Worm (Caenorhabditis elegans) whole organism, dauer: ENCODE data around the gene R05H5.3.

ENCODE experiments used
- unc-62 ChIP-seq: sonication (generic microtip); optimal IDR thresholded peaks from 2 replicates; lab custom pipeline; 2017; ENCODE audit warnings: missing biosample characterization, missing genetic modification reagents, missing genetic modification characterization

Gene R05H5.3

ce11 chrII:10197091-10197675, at the start of gene R05H5.3:
Gene R05H5.3, plus strand, starts transcription at chrII:10197625.
- no peak for TF ChIP-seq unc-62 (GFP tag; lab: Kevin White, UChicago)

DNA sequence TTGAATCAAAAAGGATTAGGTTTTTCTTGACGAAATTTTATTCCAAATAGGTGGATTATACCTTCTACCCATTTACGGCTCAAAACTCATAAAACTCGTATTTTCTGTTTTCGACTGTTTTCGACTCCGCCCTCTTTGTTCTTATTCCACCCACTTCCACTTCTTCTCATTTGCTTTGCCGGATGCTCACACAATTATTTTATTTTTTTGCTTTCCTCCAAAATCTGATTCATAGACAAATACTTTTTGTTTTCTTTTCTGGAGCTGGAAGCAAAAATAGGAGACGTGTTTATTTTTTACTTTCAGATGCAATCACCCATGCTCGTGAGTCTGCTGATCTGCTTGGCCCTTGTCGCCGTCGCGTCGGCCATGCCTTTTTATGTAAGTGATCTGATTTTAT, 42.3 kb upstream of the R05H5.3 start, which contains the start of gene nlp-63:
TSS of gene nlp-63 (plus strand) at position 301 of the 400 bp plus-strand sequence.
- TF ChIP-seq unc-62 (GFP tag; lab: Kevin White, UChicago), result no peak

ce11 chrII:10162785-10163184, 34.6 kb upstream of the R05H5.3 start:
- no peak for TF ChIP-seq unc-62 (GFP tag; lab: Kevin White, UChicago)

ce11 chrII:10164137-10164536, 33.3 kb upstream of the R05H5.3 start:
- TF ChIP-seq unc-62 (GFP tag; lab: Kevin White, UChicago), result no peak

DNA sequence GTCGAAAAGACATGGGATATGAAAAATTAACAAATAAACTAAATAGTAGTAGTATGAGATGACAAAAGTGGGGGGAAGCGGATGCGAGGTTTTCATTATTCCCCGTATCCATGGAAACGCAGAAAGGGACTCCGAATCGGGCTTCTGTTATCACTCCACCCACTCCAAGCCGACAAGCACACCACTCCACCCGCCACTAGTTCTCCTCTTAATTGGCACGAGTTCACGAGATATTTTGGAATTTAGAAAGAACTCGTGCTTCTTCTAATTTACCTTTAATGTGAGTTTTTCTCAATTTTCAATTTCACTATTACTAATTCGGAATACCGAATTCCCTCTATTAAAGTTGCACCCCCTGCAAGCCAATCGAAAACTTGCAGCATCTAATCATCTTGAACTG, 31.1 kb upstream of the R05H5.3 start:
- no peak for TF ChIP-seq unc-62 (GFP tag; lab: Kevin White, UChicago)

DNA sequence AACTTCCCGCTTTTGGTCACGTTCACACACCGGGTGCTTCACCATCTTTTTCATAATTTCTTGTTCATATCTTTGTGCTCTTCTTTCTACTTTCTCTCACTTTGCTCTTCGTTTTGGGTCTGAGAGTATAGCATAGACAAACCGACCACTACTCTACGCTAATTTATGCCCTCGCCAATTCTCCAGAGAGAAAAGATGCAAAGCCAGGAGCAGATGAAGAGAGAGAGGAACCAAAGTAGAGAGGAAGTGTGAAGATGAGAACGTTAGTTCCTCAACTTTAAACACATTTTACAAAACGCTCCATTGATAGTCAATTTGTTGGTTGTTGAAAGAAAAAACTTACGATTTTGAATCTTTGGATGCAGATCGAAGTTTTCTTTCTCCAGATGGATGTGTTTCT, 29.7 kb upstream of the R05H5.3 start:
- no peak for TF ChIP-seq unc-62 (GFP tag; lab: Kevin White, UChicago)

ce11 chrII:10168905-10169782, 28.3 kb upstream of the R05H5.3 start, which contains the start of gene daf-19:
Gene daf-19, minus strand, starts transcription at chrII:10169346.
- TF ChIP-seq unc-62 (GFP tag; lab: Kevin White, UChicago), result no peak

- no peak for TF ChIP-seq unc-62 (GFP tag; lab: Kevin White, UChicago)
Measured at ce11 chrII:10170837-10171318, 26.5 kb upstream of the R05H5.3 start, which contains the start of gene gpd-4. Gene gpd-4, plus strand, starts transcription at chrII:10171268.

- TF ChIP-seq unc-62 (GFP tag; lab: Kevin White, UChicago), result no peak
Measured at ce11 chrII:10172436-10172973, 24.9 kb upstream of the R05H5.3 start, which contains the start of gene wbp-11. Gene wbp-11, plus strand, starts transcription at chrII:10172923.

DNA sequence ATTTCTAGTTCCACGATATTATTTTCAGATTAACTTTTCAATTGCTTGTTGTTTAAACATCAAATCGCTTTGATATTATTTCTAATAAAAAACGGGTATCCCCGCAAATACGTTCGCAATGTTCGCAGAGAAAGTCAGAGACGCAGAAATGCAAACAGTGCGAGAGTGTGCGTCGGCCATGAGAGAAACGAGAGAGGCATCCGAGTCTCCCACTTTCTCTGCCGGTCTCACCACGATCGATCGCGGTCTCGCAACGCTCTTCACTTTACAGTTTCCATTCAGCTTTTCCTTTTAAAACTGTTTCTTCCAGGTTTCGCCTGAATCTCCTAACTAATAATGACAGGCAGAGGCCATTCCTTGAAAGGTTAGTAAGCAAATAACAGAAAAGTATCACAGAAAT, 23.1 kb upstream of the R05H5.3 start, which contains the start of gene F33H1.4:
TSS of gene F33H1.4 (plus strand) at position 311 of the 400 bp plus-strand sequence.
- TF ChIP-seq unc-62 (GFP tag; lab: Kevin White, UChicago), result no peak

ce11 chrII:10182634-10183033, 14.8 kb upstream of the R05H5.3 start, which contains the start of gene srd-1:
Gene srd-1, minus strand, starts transcription at chrII:10182734.
- TF ChIP-seq unc-62 (GFP tag; lab: Kevin White, UChicago), result no peak

- no peak for TF ChIP-seq unc-62 (GFP tag; lab: Kevin White, UChicago)
Measured at ce11 chrII:10187808-10188207, 9.6 kb upstream of the R05H5.3 start, which contains the start of gene srd-2. Gene srd-2, minus strand, starts transcription at chrII:10187908.

DNA sequence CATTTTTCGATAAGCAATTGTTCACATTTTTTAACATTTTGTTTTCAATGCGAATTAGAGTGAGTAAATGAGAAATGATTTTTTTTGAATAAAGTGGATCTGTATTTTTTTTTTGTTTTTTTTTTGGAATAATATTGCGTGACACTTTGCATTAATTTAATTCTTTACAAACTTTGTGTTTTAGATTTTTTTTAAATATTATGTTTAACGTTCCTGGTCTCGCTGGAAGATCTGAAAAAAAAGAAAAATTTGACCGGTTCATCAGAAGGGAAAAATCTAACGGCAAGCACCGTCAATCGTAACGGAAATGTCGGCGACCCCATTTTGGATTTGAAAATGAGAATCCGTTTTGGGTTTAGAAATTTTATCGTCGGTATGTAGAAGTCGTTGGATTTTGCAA, 8.1 kb upstream of the R05H5.3 start, which contains the start of gene cdc-25.4:
TSS of gene cdc-25.4 (minus strand) at position 101 of the 400 bp plus-strand sequence.
- TF ChIP-seq unc-62 (GFP tag; lab: Kevin White, UChicago), result no peak

DNA sequence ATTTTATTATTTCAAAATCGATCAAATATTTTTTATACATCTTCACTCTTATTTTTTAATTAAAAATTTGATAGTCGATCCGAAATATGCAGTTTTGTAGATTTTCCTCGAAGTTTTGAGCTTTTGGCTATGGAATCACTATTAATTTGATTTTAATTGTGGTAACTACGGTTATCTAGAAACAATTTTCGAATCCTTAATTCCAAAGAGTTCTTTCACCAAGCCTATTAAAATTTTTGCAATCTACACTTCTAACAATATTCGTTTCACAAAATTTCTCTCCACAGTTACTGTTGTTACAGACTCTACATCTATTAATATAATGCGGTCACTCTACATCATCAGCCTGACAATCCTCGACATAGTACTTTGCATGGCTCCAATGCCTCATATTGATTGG, 5.2 kb upstream of the R05H5.3 start, which contains the start of gene R05H5.7:
TSS of gene R05H5.7 (plus strand) at position 301 of the 400 bp plus-strand sequence.
- no peak for TF ChIP-seq unc-62 (GFP tag; lab: Kevin White, UChicago)

ce11 chrII:10194605-10195004, 2.8 kb upstream of the R05H5.3 start, which contains the start of gene srb-6:
Gene srb-6, plus strand, starts transcription at chrII:10194905.
- no peak for TF ChIP-seq unc-62 (GFP tag; lab: Kevin White, UChicago)
